Fruit fly (Drosophila melanogaster): ENCODE results near the gene Pkc98E.

Pkc98E gene

dm6 chr3R:29086896-29087295 lies 47.9 kb downstream of the Pkc98E start (continued):
- TF ChIP-seq CG2875 (GFP tag; optimal IDR thresholded peaks at IDR 0.05): no peak
- TF ChIP-seq CG1647 (GFP tag; optimal IDR thresholded peaks at IDR 0.05): no peak
- TF ChIP-seq CG11560 (tag; IDR thresholded peaks at IDR 0.05): no peak
- TF ChIP-seq CG14050 (GFP tag; IDR thresholded peaks at IDR 0.05): no peak
- no peak for TF ChIP-seq esg (GFP tag; conservative IDR thresholded peaks at IDR 0.05)
- TF ChIP-seq lab (GFP tag; optimal IDR thresholded peaks at IDR 0.05): no peak
- no peak for TF ChIP-seq Spps (tag; optimal IDR thresholded peaks at IDR 0.05)
- no peak for TF ChIP-seq danr (GFP tag; IDR thresholded peaks at IDR 0.05)
- no peak for TF ChIP-seq pros (GFP tag; optimal IDR thresholded peaks at IDR 0.05)
- no peak for TF ChIP-seq br (optimal IDR thresholded peaks at IDR 0.05)
- TF ChIP-seq scrt (GFP tag; optimal IDR thresholded peaks at IDR 0.05): no peak
- TF ChIP-seq Pdp1 (GFP tag; optimal IDR thresholded peaks at IDR 0.05): peak in 1 of 2 experiments; percentile 19
- 0 out of 3 replicates have a peak, but pooled peaks have one; percentile 20 for TF ChIP-seq so (GFP tag; IDR thresholded peaks at IDR 0.05)
- TF ChIP-seq CG10267 (tag; optimal IDR thresholded peaks at IDR 0.05): no peak
- no peak for TF ChIP-seq CG6854 (GFP tag; optimal IDR thresholded peaks at IDR 0.05)
- TF ChIP-seq ttk (GFP tag; IDR thresholded peaks at IDR 0.05): no peak
- no peak for TF ChIP-seq CG2120 (GFP tag; optimal IDR thresholded peaks at IDR 0.05)
- no peak for TF ChIP-seq p53 (GFP tag; optimal IDR thresholded peaks at IDR 0.05)
- no peak for TF ChIP-seq CG12391 (tag; optimal IDR thresholded peaks at IDR 0.05)
- TF ChIP-seq CG6683 (GFP tag; optimal IDR thresholded peaks at IDR 0.05): no peak
- no peak for TF ChIP-seq run (tag; optimal IDR thresholded peaks at IDR 0.05)
- peak; percentile 6 for TF ChIP-seq kah (GFP tag; optimal IDR thresholded peaks at IDR 0.05)
- TF ChIP-seq row (GFP tag; IDR thresholded peaks at IDR 0.05): no peak
- no peak for TF ChIP-seq Bteb2 (GFP tag; optimal IDR thresholded peaks at IDR 0.05)
- no peak for TF ChIP-seq Xrp1 (GFP tag; IDR thresholded peaks at IDR 0.05)
- TF ChIP-seq sd (tag; optimal IDR thresholded peaks at IDR 0.05): no peak
- no peak for TF ChIP-seq cato (GFP tag; optimal IDR thresholded peaks at IDR 0.05; ENCODE audit: borderline replicate concordance)
- TF ChIP-seq CG17359 (tag; optimal IDR thresholded peaks at IDR 0.05): no peak
- no peak for TF ChIP-seq gt (GFP tag; IDR thresholded peaks at IDR 0.05)
- TF ChIP-seq CG32772 (GFP tag; IDR thresholded peaks at IDR 0.05): no peak
- peak; percentile 8; the same call in 1 of the 2 replicates for TF ChIP-seq vvl (GFP tag; IDR thresholded peaks at IDR 0.05)
- TF ChIP-seq pita (GFP tag; optimal IDR thresholded peaks at IDR 0.05): no peak
- peak; percentile 35 for TF ChIP-seq D (optimal IDR thresholded peaks at IDR 0.05)
- no peak for TF ChIP-seq D (GFP tag; optimal IDR thresholded peaks at IDR 0.05)
- TF ChIP-seq tll (GFP tag; optimal IDR thresholded peaks at IDR 0.05): peak in 1 of 2 experiments; percentile 59
- TF ChIP-seq eve (GFP tag; optimal IDR thresholded peaks at IDR 0.05): peak in 1 of 2 experiments; percentile 11
- TF ChIP-seq NC2β (GFP tag; optimal IDR thresholded peaks at IDR 0.05): no peak
- TF ChIP-seq zen (tag; optimal IDR thresholded peaks at IDR 0.05): peak; percentile 46
- no peak for TF ChIP-seq CoRest (tag; optimal IDR thresholded peaks at IDR 0.05)
- no peak for TF ChIP-seq CG7556 (GFP tag; optimal IDR thresholded peaks at IDR 0.05)
- TF ChIP-seq tx (GFP tag; optimal IDR thresholded peaks at IDR 0.05): no peak
- TF ChIP-seq tio (GFP tag; optimal IDR thresholded peaks at IDR 0.05): no peak
- TF ChIP-seq fd3F (GFP tag; optimal IDR thresholded peaks at IDR 0.05): no peak
- no peak for TF ChIP-seq H2.0 (GFP tag; IDR thresholded peaks at IDR 0.05)
- TF ChIP-seq CG33213 (GFP tag; optimal IDR thresholded peaks at IDR 0.05): no peak
- no peak for TF ChIP-seq Doc2 (GFP tag; IDR thresholded peaks at IDR 0.05)
- no peak for TF ChIP-seq Mes4 (GFP tag; optimal IDR thresholded peaks at IDR 0.05)
- no peak for TF ChIP-seq Dp (GFP tag; optimal IDR thresholded peaks at IDR 0.05)
- no peak for TF ChIP-seq Opbp (GFP tag; IDR thresholded peaks at IDR 0.05; ENCODE audit: partially characterized antibody)
- no peak for TF ChIP-seq sc (optimal IDR thresholded peaks at IDR 0.05)
- TF ChIP-seq sc (GFP tag; optimal IDR thresholded peaks at IDR 0.05): no peak
- TF ChIP-seq trh (GFP tag; optimal IDR thresholded peaks at IDR 0.05): no peak
